Fruit fly (Drosophila melanogaster) whole organism, pupa: ENCODE results near the gene Atg5.
A peak's percentile ranks its signal among the peaks of the same experiment; 100 is the strongest.

Experiments
- CG32121 ChIP-seq: fragments of 200-800 bp; sonication (Bioruptor generic); IDR thresholded peaks from 2 replicates; pipeline ENCODE4 v1.3.6; 2022; ENCODE audit warnings: missing biosample characterization, missing genetic modification characterization
- EcR ChIP-seq: fragments of 200-800 bp; sonication (Bioruptor generic); optimal IDR thresholded peaks from 3 replicates; lab custom pipeline; 2019; ENCODE audit warnings: missing biosample characterization, missing genetic modification characterization, mild to moderate bottlenecking, moderate library complexity, missing genetic modification reagents
- Pif1B ChIP-seq: fragments of 200-800 bp; sonication (Bioruptor generic); optimal IDR thresholded peaks from 3 replicates; lab custom pipeline; 2016; ENCODE audit warnings: missing biosample characterization, missing genetic modification characterization

- TF ChIP-seq EcR (GFP tag; lab: Kevin White, UChicago) (peak; percentile 75), CG32121 (GFP tag; lab: Robert Waterston, UW) (peak; percentile 59; the same call in 1 of the 2 replicates), Pif1B (GFP tag; lab: Kevin White, UChicago) (peak; percentile 26)
These were observed 15.9 kb downstream of the Atg5 start, which contains the start of gene brk for dm6 chrX:7307478-7308200.
